Fruit fly (Drosophila melanogaster) whole organism: ENCODE results near the gene pie.

Source experiments
- psq ChIP-seq: fragments of >200 bp; optimal IDR thresholded peaks from 2 replicates; lab custom pipeline; 2017
- usp ChIP-seq: fragments of >200 bp; optimal IDR thresholded peaks from 2 replicates; lab custom pipeline; 2017; ENCODE audit warnings: missing biosample characterization, missing genetic modification characterization, mixed read lengths

DNA sequence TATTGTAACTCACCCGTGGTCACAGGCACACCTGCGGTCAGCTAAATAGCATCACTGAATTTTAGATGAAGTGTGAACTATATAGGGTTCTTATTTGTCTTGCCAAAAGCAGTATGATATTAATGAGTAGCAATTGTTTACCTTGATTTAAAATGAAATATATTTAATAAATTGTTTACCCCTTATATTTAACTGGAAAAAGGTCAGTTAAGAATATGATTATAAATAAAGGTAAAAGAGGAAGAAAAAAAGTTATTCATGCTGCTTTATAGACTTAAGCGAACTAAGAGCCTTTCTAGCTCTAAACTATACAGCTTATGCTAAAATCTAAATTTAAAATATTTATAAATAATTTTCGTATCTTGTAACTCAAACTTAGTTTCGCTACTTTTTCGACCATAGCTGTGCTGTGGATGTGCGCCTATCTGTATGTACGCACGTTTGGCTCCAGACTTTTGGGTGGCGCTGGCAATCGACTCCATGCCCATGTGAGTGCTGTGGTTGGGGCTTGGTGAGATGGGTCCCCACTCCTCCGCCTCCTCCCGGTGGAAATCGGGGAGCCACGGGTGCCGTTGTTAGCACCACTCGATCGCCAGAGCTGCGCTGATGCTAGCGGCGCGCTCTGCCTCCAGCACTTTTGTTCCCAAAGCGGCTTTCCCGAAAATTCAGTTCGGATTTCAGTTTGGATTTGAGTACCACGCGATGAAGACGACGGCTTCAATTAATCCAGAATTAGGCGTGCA is 19.6 kb upstream of the pie start, which contains the start of gene loh:
- no peak for TF ChIP-seq usp
- no peak for TF ChIP-seq psq (lab: Kevin White, UChicago)
